In the genomic region with DNA sequence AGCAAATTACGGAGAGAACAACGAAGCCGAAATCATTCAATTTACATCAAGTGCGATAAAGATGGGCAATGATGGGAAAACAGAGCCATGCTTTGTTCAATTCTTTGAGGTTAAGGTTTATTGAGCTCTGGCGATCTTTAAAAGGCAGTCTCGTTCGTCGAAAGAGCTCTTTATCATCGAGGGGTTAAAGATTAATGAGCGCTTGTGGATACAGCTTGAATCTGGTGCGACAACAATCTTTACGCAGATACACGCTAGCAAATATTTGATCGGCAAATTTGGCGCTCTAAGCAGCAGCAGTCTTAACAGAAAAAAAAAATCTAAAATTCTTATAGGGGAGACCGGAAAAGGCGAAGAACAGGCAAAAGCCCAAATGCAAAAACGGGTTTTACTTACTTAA, we compare ENCODE assay signal across 1 fruit fly cellular context.
TF ChIP-seq lines count a peak whose summit lies in the region.

No protein-coding gene starts in this region.

TF ChIP-seq in whole organism, embryonic, 481 proteins besides CTCF, POLR2A, EP300 and RAD21 (continued from another document):
- TF ChIP-seq B-H2 (GFP tag; optimal IDR thresholded peaks at IDR 0.05; lab: Kevin White, UChicago) (peak; percentile 53), CG3847 (GFP tag; IDR thresholded peaks at IDR 0.05; lab: Robert Waterston, UW) (no peak), Fer3 (tag; optimal IDR thresholded peaks at IDR 0.05; lab: Kevin White, UChicago) (peak; percentile 37), CG11695 (GFP tag; IDR thresholded peaks at IDR 0.05; lab: Robert Waterston, UW) (0 out of 3 replicates have a peak, but pooled peaks have one; percentile 33), MTF-1 (GFP tag; optimal IDR thresholded peaks at IDR 0.05; lab: Kevin White, UChicago; ENCODE audit: borderline replicate concordance) (no peak), eve (GFP tag; optimal IDR thresholded peaks at IDR 0.05; lab: Kevin White, UChicago) (peak in 1 of 2 experiments; percentile 45), Hmr (GFP tag; optimal IDR thresholded peaks at IDR 0.05; lab: Kevin White, UChicago) (peak; percentile 74), caup (GFP tag; optimal IDR thresholded peaks at IDR 0.05; lab: Kevin White, UChicago; ENCODE audit: severe bottlenecking) (peak; percentile 67), Dll (GFP tag; IDR thresholded peaks at IDR 0.05; lab: Robert Waterston, UW; ENCODE audit: partially characterized antibody) (no peak), CG1233 (GFP tag; optimal IDR thresholded peaks at IDR 0.05; lab: Kevin White, UChicago) (peak; percentile 22), CG2678 (tag; optimal IDR thresholded peaks at IDR 0.05; lab: Kevin White, UChicago) (peak; percentile 29), lab (GFP tag; optimal IDR thresholded peaks at IDR 0.05; lab: Kevin White, UChicago) (peak; percentile 76), wek (GFP tag; optimal IDR thresholded peaks at IDR 0.05; lab: Kevin White, UChicago) (no peak), CG18619 (GFP tag; optimal IDR thresholded peaks at IDR 0.05; lab: Kevin White, UChicago) (peak; percentile 8), jigr1 (GFP tag; IDR thresholded peaks at IDR 0.05; lab: Robert Waterston, UW) (no peak), Meics (GFP tag; optimal IDR thresholded peaks at IDR 0.05; lab: Kevin White, UChicago) (peak; percentile 33), az2 (GFP tag; optimal IDR thresholded peaks at IDR 0.05; lab: Kevin White, UChicago) (no peak), twi (tag; optimal IDR thresholded peaks at IDR 0.05; lab: Kevin White, UChicago) (no peak), Tbp (GFP tag; optimal IDR thresholded peaks at IDR 0.05; lab: Kevin White, UChicago) (no peak), chinmo (GFP tag; IDR thresholded peaks at IDR 0.05; lab: Robert Waterston, UW; ENCODE audit: partially characterized antibody) (0 out of 4 replicates have a peak, but pooled peaks have one; percentile 35), kni (GFP tag; optimal IDR thresholded peaks at IDR 0.05; lab: Kevin White, UChicago) (no peak), scrt (GFP tag; optimal IDR thresholded peaks at IDR 0.05; lab: Kevin White, UChicago) (peak; percentile 28), CG12769 (tag; optimal IDR thresholded peaks at IDR 0.05; lab: Kevin White, UChicago) (peak; percentile 23), BtbVII (GFP tag; optimal IDR thresholded peaks at IDR 0.05; lab: Kevin White, UChicago) (peak; percentile 57), bigmax (GFP tag; optimal IDR thresholded peaks at IDR 0.05; lab: Kevin White, UChicago) (peak; percentile 53), Awh (GFP tag; IDR thresholded peaks at IDR 0.05; lab: Robert Waterston, UW) (no peak), CrebB (tag; optimal IDR thresholded peaks at IDR 0.05; lab: Kevin White, UChicago) (peak; percentile 17), CG18764 (GFP tag; optimal IDR thresholded peaks at IDR 0.05; lab: Kevin White, UChicago) (no peak), CG18599 (GFP tag; optimal IDR thresholded peaks at IDR 0.05; lab: Kevin White, UChicago) (peak; percentile 75), CG8388 (GFP tag; optimal IDR thresholded peaks at IDR 0.05; lab: Kevin White, UChicago) (no peak), ems (GFP tag; optimal IDR thresholded peaks at IDR 0.05; lab: Kevin White, UChicago) (no peak), Ptx1 (GFP tag; IDR thresholded peaks at IDR 0.05; lab: Robert Waterston, UW) (no peak), sens (GFP tag; lab: Kevin White, UChicago) (peak; percentile 48), CG12071 (GFP tag; optimal IDR thresholded peaks at IDR 0.05; lab: Kevin White, UChicago) (peak; percentile 10), Hr51 (GFP tag; optimal IDR thresholded peaks at IDR 0.05; lab: Kevin White, UChicago) (peak in 1 of 2 experiments; percentile 27), CG12236 (GFP tag; optimal IDR thresholded peaks at IDR 0.05; lab: Kevin White, UChicago) (no peak), MBD-R2 (GFP tag; IDR thresholded peaks at IDR 0.05; lab: Robert Waterston, UW) (no peak), dati (GFP tag; IDR thresholded peaks at IDR 0.05; lab: Robert Waterston, UW) (no peak), her (GFP tag; optimal IDR thresholded peaks at IDR 0.05; lab: Kevin White, UChicago) (peak; percentile 3), CG6813 (GFP tag; optimal IDR thresholded peaks at IDR 0.05; lab: Kevin White, UChicago) (peak; percentile 4), CG15269 (tag; optimal IDR thresholded peaks at IDR 0.05; lab: Kevin White, UChicago) (peak; percentile 12), psq (GFP tag; optimal IDR thresholded peaks at IDR 0.05; lab: Kevin White, UChicago) (no peak), PHDP (tag; optimal IDR thresholded peaks at IDR 0.05; lab: Kevin White, UChicago) (no peak), CG7839 (tag; optimal IDR thresholded peaks at IDR 0.05; lab: Kevin White, UChicago) (peak; percentile 1), Dek (tag; optimal IDR thresholded peaks at IDR 0.05; lab: Kevin White, UChicago) (peak; percentile 20), emc (GFP tag; optimal IDR thresholded peaks at IDR 0.05; lab: Kevin White, UChicago) (no peak), CG30431 (GFP tag; optimal IDR thresholded peaks at IDR 0.05; lab: Kevin White, UChicago) (no peak), CG3281 (GFP tag; optimal IDR thresholded peaks at IDR 0.05; lab: Kevin White, UChicago) (peak; percentile 50), BEAF-32 (GFP tag; optimal IDR thresholded peaks at IDR 0.05; lab: Kevin White, UChicago) (no peak), tin (GFP tag; optimal IDR thresholded peaks at IDR 0.05; lab: Kevin White, UChicago) (no peak), Sox102F (GFP tag; optimal IDR thresholded peaks at IDR 0.05; lab: Kevin White, UChicago) (no peak), CG12659 (GFP tag; optimal IDR thresholded peaks at IDR 0.05; lab: Kevin White, UChicago) (peak; percentile 13), dmrt11E (tag; optimal IDR thresholded peaks at IDR 0.05; lab: Kevin White, UChicago) (no peak), CG6765 (GFP tag; optimal IDR thresholded peaks at IDR 0.05; lab: Kevin White, UChicago) (peak; percentile 53), CG33213 (GFP tag; optimal IDR thresholded peaks at IDR 0.05; lab: Kevin White, UChicago) (no peak), Med (GFP tag; lab: Kevin White, UChicago) (peak; percentile 78), CG6683 (GFP tag; optimal IDR thresholded peaks at IDR 0.05; lab: Kevin White, UChicago) (peak; percentile 4), CG12155 (GFP tag; optimal IDR thresholded peaks at IDR 0.05; lab: Kevin White, UChicago) (no peak), mld (GFP tag; IDR thresholded peaks at IDR 0.05; lab: Robert Waterston, UW; ENCODE audit: partially characterized antibody) (no peak), Fer1 (GFP tag; optimal IDR thresholded peaks at IDR 0.05; lab: Kevin White, UChicago) (peak; percentile 51), Ets97D (GFP tag; optimal IDR thresholded peaks at IDR 0.05; lab: Kevin White, UChicago) (no peak), CG2120 (GFP tag; optimal IDR thresholded peaks at IDR 0.05; lab: Kevin White, UChicago) (peak; percentile 47), mirr (GFP tag; optimal IDR thresholded peaks at IDR 0.05; lab: Kevin White, UChicago) (peak; percentile 8), cwo (GFP tag; optimal IDR thresholded peaks at IDR 0.05; lab: Kevin White, UChicago) (peak; percentile 10), pan (optimal IDR thresholded peaks at IDR 0.05; lab: Kevin White, UChicago) (no peak), pan (GFP tag; optimal IDR thresholded peaks at IDR 0.05 in 1 of 2, IDR thresholded peaks at IDR 0.05 in 1 of 2) (peak in 1 of 2 experiments; percentile 7)
